Fruit fly (Drosophila melanogaster) whole organism, embryonic: Measurements from ENCODE around the gene CG6788.
A peak's percentile ranks its signal among the peaks of the same experiment; 100 is the strongest.

ENCODE experiments used
- Asciz ChIP-seq: fragments of 200-800 bp; sonication (Bioruptor generic); optimal IDR thresholded peaks from 2 replicates; lab custom pipeline; 2017; ENCODE audit warnings: missing biosample characterization, mild to moderate bottlenecking, missing genetic modification characterization, missing genetic modification reagents
- Atf-2 ChIP-seq: fragments of 200-800 bp; sonication (Bioruptor generic); optimal IDR thresholded peaks from 2 replicates; lab custom pipeline; 2016; ENCODE audit warnings: missing biosample characterization, missing genetic modification characterization
- Atf3 ChIP-seq: fragments of 200-800 bp; sonication (Bioruptor generic); optimal IDR thresholded peaks from 3 replicates; lab custom pipeline; 2016; ENCODE audit warnings: missing biosample characterization, missing genetic modification characterization
- C15 ChIP-seq: fragments of 200-800 bp; sonication (Bioruptor generic); IDR thresholded peaks from 3 replicates; pipeline ENCODE4 v1.3.6; 2022; ENCODE audit warnings: missing biosample characterization, missing genetic modification characterization
- CG12155 ChIP-seq: fragments of 200-800 bp; sonication (Bioruptor generic); optimal IDR thresholded peaks from 3 replicates; lab custom pipeline; 2016; ENCODE audit warnings: missing biosample characterization, missing genetic modification characterization
- CG14710 ChIP-seq: fragments of 200-800 bp; sonication (Bioruptor generic); optimal IDR thresholded peaks from 3 replicates; lab custom pipeline; 2019; ENCODE audit warnings: missing biosample characterization, mild to moderate bottlenecking, missing genetic modification characterization, moderate library complexity
- CG1529 ChIP-seq: fragments of 200-800 bp; sonication (Bioruptor generic); optimal IDR thresholded peaks from 3 replicates; lab custom pipeline; 2018; ENCODE audit warnings: missing biosample characterization, missing genetic modification characterization
- CG15601 ChIP-seq: fragments of 200-800 bp; sonication (Bioruptor generic); optimal IDR thresholded peaks from 3 replicates; lab custom pipeline; 2019; ENCODE audit warnings: missing biosample characterization, mild to moderate bottlenecking, missing genetic modification characterization, moderate library complexity
- CG17328 ChIP-seq: fragments of 200-800 bp; sonication (Bioruptor generic); IDR thresholded peaks from 2 replicates; pipeline ENCODE4 v1.3.6; 2022; ENCODE audit warnings: missing biosample characterization, missing genetic modification characterization
- CG17359 ChIP-seq: fragments of 200-800 bp; sonication (Bioruptor generic); optimal IDR thresholded peaks from 3 replicates; lab custom pipeline; 2018; ENCODE audit warnings: missing biosample characterization, mild to moderate bottlenecking, missing genetic modification characterization, moderate library complexity
- CG17385 ChIP-seq: fragments of 200-800 bp; sonication (Bioruptor generic); optimal IDR thresholded peaks from 3 replicates; lab custom pipeline; 2018; ENCODE audit warnings: missing biosample characterization, mild to moderate bottlenecking, missing genetic modification characterization
- CG17612 ChIP-seq: fragments of 200-800 bp; sonication (Bioruptor generic); IDR thresholded peaks from 2 replicates; pipeline ENCODE4 v1.3.6; 2022; ENCODE audit warnings: missing biosample characterization, missing genetic modification characterization
- CG17829 ChIP-seq: fragments of 200-800 bp; optimal IDR thresholded peaks from 2 replicates; lab custom pipeline; 2019; ENCODE audit warnings: missing biosample characterization, mild to moderate bottlenecking, missing genetic modification characterization, moderate library complexity
- CG18011 ChIP-seq: fragments of 200-800 bp; sonication (Bioruptor generic); optimal IDR thresholded peaks from 2 replicates; lab custom pipeline; 2017; ENCODE audit warnings: missing biosample characterization, missing genetic modification characterization, mild to moderate bottlenecking, moderate library complexity, missing genotype
- CG2678 ChIP-seq: fragments of 200-800 bp; sonication (Bioruptor generic); optimal IDR thresholded peaks from 3 replicates; lab custom pipeline; 2019; ENCODE audit warnings: missing biosample characterization, mild to moderate bottlenecking, missing genetic modification characterization, moderate library complexity
- CG30020 ChIP-seq: fragments of 200-800 bp; optimal IDR thresholded peaks from 2 replicates; lab custom pipeline; 2019; ENCODE audit warnings: missing biosample characterization, mild to moderate bottlenecking, missing genetic modification characterization, moderate library complexity
- CG3995 ChIP-seq: fragments of 200-800 bp; sonication (Bioruptor generic); optimal IDR thresholded peaks from 3 replicates; lab custom pipeline; 2016; ENCODE audit warnings: missing biosample characterization, missing genetic modification characterization
- CG5245 ChIP-seq: fragments of 200-800 bp; sonication (Bioruptor generic); optimal IDR thresholded peaks from 3 replicates; lab custom pipeline; 2016; ENCODE audit warnings: missing biosample characterization, missing genetic modification characterization
- CG7372 ChIP-seq: fragments of 200-800 bp; sonication (Bioruptor generic); IDR thresholded peaks from 2 replicates; pipeline ENCODE4 v1.3.6; 2022; ENCODE audit warnings: missing biosample characterization, missing genetic modification characterization
- CG7745 ChIP-seq: fragments of 200-800 bp; sonication (Bioruptor generic); optimal IDR thresholded peaks from 2 replicates; lab custom pipeline; 2018; ENCODE audit warnings: missing biosample characterization, mild to moderate bottlenecking, missing genetic modification characterization, moderate library complexity
- CG7928 ChIP-seq: fragments of 200-800 bp; sonication (Bioruptor generic); optimal IDR thresholded peaks from 2 replicates; lab custom pipeline; 2017; ENCODE audit warnings: missing biosample characterization, mild to moderate bottlenecking, missing genetic modification characterization
- CG9797 ChIP-seq: fragments of 200-800 bp; sonication (Bioruptor generic); optimal IDR thresholded peaks from 3 replicates; lab custom pipeline; 2018; ENCODE audit warnings: missing biosample characterization, mild to moderate bottlenecking, missing genetic modification characterization
- CHES-1-like ChIP-seq: fragments of 200-800 bp; sonication (Bioruptor generic); optimal IDR thresholded peaks from 2 replicates; lab custom pipeline; 2016; ENCODE audit warnings: missing biosample characterization, missing genetic modification characterization
- Chrac-16 ChIP-seq: fragments of 200-800 bp; sonication (Bioruptor generic); optimal IDR thresholded peaks from 3 replicates; lab custom pipeline; 2016; ENCODE audit warnings: missing biosample characterization, missing genetic modification characterization
- CkIIα-i1 ChIP-seq: fragments of 200-800 bp; sonication (Bioruptor generic); IDR thresholded peaks from 2 replicates; pipeline ENCODE4 v1.3.6; 2022; ENCODE audit warnings: missing biosample characterization, missing genetic modification characterization
- Eip74EF ChIP-seq, 2 experiments: fragments of 200-800 bp in 1 of 2; fragments of >200 bp in 1 of 2; sonication (Bioruptor generic) in 1 of 2; optimal IDR thresholded peaks; 2 replicates each; lab custom pipeline; 2017 to 2019; ENCODE audit warnings: missing biosample characterization in 2 of 2, missing genetic modification characterization in 2 of 2, mild to moderate bottlenecking in 1 of 2, moderate library complexity in 1 of 2
- Ets97D ChIP-seq: fragments of 200-800 bp; sonication (Bioruptor generic); optimal IDR thresholded peaks from 3 replicates; lab custom pipeline; 2016; ENCODE audit warnings: missing biosample characterization, missing genetic modification characterization
- HLH4C ChIP-seq: fragments of 200-800 bp; sonication (Bioruptor generic); IDR thresholded peaks from 3 replicates; pipeline ENCODE4 v1.3.6; 2022; ENCODE audit warnings: missing biosample characterization, missing genetic modification characterization; ENCODE audit not compliant: partially characterized antibody
- HmgZ ChIP-seq: fragments of 200-800 bp; sonication (Bioruptor generic); optimal IDR thresholded peaks from 2 replicates; lab custom pipeline; 2018; ENCODE audit warnings: missing biosample characterization, mild to moderate bottlenecking, missing genetic modification characterization
- NC2β ChIP-seq: fragments of 200-800 bp; sonication (Bioruptor generic); optimal IDR thresholded peaks from 2 replicates; lab custom pipeline; 2016; ENCODE audit warnings: missing biosample characterization, missing genetic modification characterization
- Nf-YA ChIP-seq: fragments of 200-800 bp; sonication (Bioruptor generic); IDR thresholded peaks from 2 replicates; pipeline ENCODE4 v1.3.6; 2022; ENCODE audit warnings: missing biosample characterization, missing genetic modification characterization
- Tbp ChIP-seq: fragments of >200 bp; optimal IDR thresholded peaks from 2 replicates; lab custom pipeline; 2018; ENCODE audit warnings: missing biosample characterization, missing genetic modification characterization
- ara ChIP-seq: fragments of 200-800 bp; sonication (Bioruptor generic); IDR thresholded peaks from 2 replicates; pipeline ENCODE4 v1.3.6; 2022; ENCODE audit warnings: missing biosample characterization, missing genetic modification characterization
- bab2 ChIP-seq: fragments of 200-800 bp; sonication (Bioruptor generic); optimal IDR thresholded peaks from 2 replicates; lab custom pipeline; 2016; ENCODE audit warnings: missing biosample characterization, missing genetic modification characterization
- cas ChIP-seq: fragments of 200-800 bp; sonication (Bioruptor generic); IDR thresholded peaks from 2 replicates; pipeline ENCODE4 v1.3.6; 2022; ENCODE audit warnings: missing biosample characterization, missing genetic modification characterization
- cato ChIP-seq: fragments of 200-800 bp; sonication (Bioruptor generic); optimal IDR thresholded peaks from 2 replicates; lab custom pipeline; 2016; ENCODE audit warnings: missing biosample characterization, missing genetic modification characterization, borderline replicate concordance
- ci ChIP-seq: fragments of 200-800 bp; sonication (Bioruptor generic); IDR thresholded peaks from 3 replicates; pipeline ENCODE4 v1.3.6; 2022; ENCODE audit warnings: missing biosample characterization, missing genetic modification characterization
- da ChIP-seq: fragments of 200-800 bp; sonication (Bioruptor generic); optimal IDR thresholded peaks from 2 replicates; lab custom pipeline; 2016; ENCODE audit warnings: missing biosample characterization, missing genetic modification characterization
- dmrt11E ChIP-seq: fragments of 200-800 bp; sonication (Bioruptor generic); optimal IDR thresholded peaks from 3 replicates; lab custom pipeline; 2018; ENCODE audit warnings: missing biosample characterization, mild to moderate bottlenecking, missing genetic modification characterization, moderate library complexity
- fd102C ChIP-seq: fragments of 200-800 bp; sonication (Bioruptor generic); optimal IDR thresholded peaks from 2 replicates; lab custom pipeline; 2018; ENCODE audit warnings: missing biosample characterization, mild to moderate bottlenecking, missing genetic modification characterization, moderate library complexity
- fd3F ChIP-seq: fragments of 200-800 bp; sonication (Bioruptor generic); optimal IDR thresholded peaks from 2 replicates; lab custom pipeline; 2018; ENCODE audit warnings: missing biosample characterization, mild to moderate bottlenecking, missing genetic modification characterization, moderate library complexity
- gro ChIP-seq: fragments of 200-800 bp; sonication (Bioruptor generic); optimal IDR thresholded peaks from 2 replicates; lab custom pipeline; 2016; ENCODE audit warnings: missing biosample characterization, missing genetic modification characterization
- lilli ChIP-seq: fragments of 200-800 bp; sonication (Bioruptor generic); optimal IDR thresholded peaks from 3 replicates; lab custom pipeline; 2016; ENCODE audit warnings: missing biosample characterization, missing genetic modification characterization
- nerfin-2 ChIP-seq: fragments of 200-800 bp; sonication (Bioruptor generic); IDR thresholded peaks from 2 replicates; pipeline ENCODE4 v1.3.6; 2022; ENCODE audit warnings: missing biosample characterization, missing genetic modification characterization; ENCODE audit not compliant: partially characterized antibody
- peb ChIP-seq: fragments of 200-800 bp; sonication (Bioruptor generic); IDR thresholded peaks from 2 replicates; pipeline ENCODE4 v1.3.6; 2022; ENCODE audit warnings: missing biosample characterization, missing genetic modification characterization
- sens-2 ChIP-seq: fragments of 200-800 bp; sonication (Bioruptor generic); IDR thresholded peaks from 2 replicates; pipeline ENCODE4 v1.3.6; 2022; ENCODE audit warnings: missing biosample characterization, missing genetic modification characterization
- stwl ChIP-seq: fragments of 200-800 bp; sonication (Bioruptor generic); optimal IDR thresholded peaks from 3 replicates; lab custom pipeline; 2018; ENCODE audit warnings: missing biosample characterization, mild to moderate bottlenecking, missing genetic modification characterization, moderate library complexity
- wdn ChIP-seq: fragments of 200-800 bp; sonication (Bioruptor generic); IDR thresholded peaks from 2 replicates; pipeline ENCODE4 v1.3.6; 2022; ENCODE audit warnings: missing biosample characterization, missing genetic modification characterization
- zen ChIP-seq: fragments of 200-800 bp; sonication (Bioruptor generic); optimal IDR thresholded peaks from 3 replicates; lab custom pipeline; 2018; ENCODE audit warnings: missing biosample characterization, mild to moderate bottlenecking, missing genetic modification characterization, moderate library complexity

The CG6788 gene

dm6 chrX:17881138-17882121, 6.5 kb upstream of the CG6788 start (continued):
- TF ChIP-seq cato (GFP tag; lab: Kevin White, UChicago): no peak
- TF ChIP-seq CG7928 (GFP tag; lab: Kevin White, UChicago): peak; percentile 25
- peak; percentile 17 for TF ChIP-seq CG17385 (GFP tag; lab: Kevin White, UChicago)
- peak; percentile 62 for TF ChIP-seq CG3995 (GFP tag; lab: Kevin White, UChicago)
- no peak for TF ChIP-seq NC2β (GFP tag; lab: Kevin White, UChicago)
- TF ChIP-seq CG17829 (tag; lab: Kevin White, UChicago): peak; percentile 0
- no peak for TF ChIP-seq wdn
- peak; percentile 55 for TF ChIP-seq CG17359 (tag; lab: Kevin White, UChicago)
- peak; percentile 82 for TF ChIP-seq lilli (GFP tag; lab: Kevin White, UChicago)
- TF ChIP-seq CG7745 (tag; lab: Kevin White, UChicago): no peak
- TF ChIP-seq CG2678 (tag; lab: Kevin White, UChicago): peak; percentile 73
- peak; percentile 0 for TF ChIP-seq Asciz (GFP tag; lab: Kevin White, UChicago)
- no peak for TF ChIP-seq C15 (GFP tag; lab: Robert Waterston, UW)
- TF ChIP-seq CG7372 (GFP tag; lab: Robert Waterston, UW): no peak
- no peak for TF ChIP-seq Tbp (GFP tag; lab: Kevin White, UChicago)
- no peak for TF ChIP-seq stwl (tag; lab: Kevin White, UChicago)
- no peak for TF ChIP-seq ara (GFP tag; lab: Robert Waterston, UW)
- no peak for TF ChIP-seq CG1529
- TF ChIP-seq CG9797 (GFP tag; lab: Kevin White, UChicago): no peak
- TF ChIP-seq CG12155: peak; percentile 58
- no peak for TF ChIP-seq CG30020
- no peak for TF ChIP-seq Ets97D (GFP tag; lab: Kevin White, UChicago)
- TF ChIP-seq CG5245 (GFP tag; lab: Kevin White, UChicago): no peak
- TF ChIP-seq cas (GFP tag; lab: Robert Waterston, UW): no peak
- no peak for TF ChIP-seq zen (tag; lab: Kevin White, UChicago)
- TF ChIP-seq fd3F: peak; percentile 45
- TF ChIP-seq CG15601: no peak
- TF ChIP-seq fd102C (GFP tag; lab: Kevin White, UChicago): no peak
- TF ChIP-seq peb: no peak
- TF ChIP-seq CHES-1-like (GFP tag; lab: Kevin White, UChicago): peak; percentile 48
- TF ChIP-seq gro (GFP tag; lab: Kevin White, UChicago): peak; percentile 64
- peak; percentile 28 for TF ChIP-seq Atf-2
- TF ChIP-seq sens-2 (GFP tag; lab: Robert Waterston, UW): no peak
- TF ChIP-seq dmrt11E (tag; lab: Kevin White, UChicago): no peak
- no peak for TF ChIP-seq Eip74EF (GFP tag; optimal IDR thresholded peaks at IDR 0.05; lab: Kevin White, UChicago)
- no peak for TF ChIP-seq HLH4C (GFP tag; lab: Robert Waterston, UW)
- no peak for TF ChIP-seq Atf3 (GFP tag; lab: Kevin White, UChicago)
- TF ChIP-seq CkIIα-i1 (GFP tag; lab: Robert Waterston, UW): no peak
- peak; percentile 46 for TF ChIP-seq Chrac-16 (GFP tag; lab: Kevin White, UChicago)
- no peak for TF ChIP-seq da (GFP tag; lab: Kevin White, UChicago)
- TF ChIP-seq CG18011 (GFP tag; lab: Kevin White, UChicago): no peak
- no peak for TF ChIP-seq HmgZ (tag; lab: Kevin White, UChicago)
- no peak for TF ChIP-seq ci (GFP tag; lab: Robert Waterston, UW)
- no peak; the same call in 1 of the 2 replicates for TF ChIP-seq Nf-YA (GFP tag; lab: Robert Waterston, UW)
- TF ChIP-seq CG17612 (GFP tag; lab: Robert Waterston, UW): no peak
- 0 out of 2 replicates have a peak, but pooled peaks have one; percentile 21 for TF ChIP-seq CG17328 (GFP tag; lab: Robert Waterston, UW)
- TF ChIP-seq nerfin-2 (GFP tag; lab: Robert Waterston, UW): no peak
- peak; percentile 46 for TF ChIP-seq bab2 (GFP tag; lab: Kevin White, UChicago)
- TF ChIP-seq CG14710 (tag; lab: Kevin White, UChicago): no peak
